Worm (Caenorhabditis elegans): ENCODE results near the gene ZK632.9.
A peak's percentile ranks its signal among the peaks of the same experiment; 100 is the strongest.

ZK632.9 gene

ce11 chrIII:9867352-9867751 is 42.1 kb upstream of the ZK632.9 start:
- TF ChIP-seq F10E7.11 (tag; optimal IDR thresholded peaks at IDR 0.05) (no peak), fkh-3 (tag; optimal IDR thresholded peaks at IDR 0.05) (no peak)

- TF ChIP-seq B0261.1 (tag; optimal IDR thresholded peaks at IDR 0.05) = no peak
- no peak for TF ChIP-seq B0035.1 (tag; optimal IDR thresholded peaks at IDR 0.05)
- TF ChIP-seq rec-8 (tag; optimal IDR thresholded peaks at IDR 0.05) = no peak
- no peak for TF ChIP-seq madf-10 (tag; optimal IDR thresholded peaks at IDR 0.05)
- no peak for TF ChIP-seq dox-1 (GFP tag; IDR thresholded peaks at IDR 0.05)
- TF ChIP-seq lsl-1 (GFP tag; optimal IDR thresholded peaks at IDR 0.05) = peak; percentile 83
These were observed 37.2 kb upstream of the ZK632.9 start for ce11 chrIII:9862469-9862868.

ce11 chrIII:9861470-9862342 is 36.5 kb upstream of the ZK632.9 start:
- TF ChIP-seq aptf-3 (GFP tag; IDR thresholded peaks at IDR 0.05) (0 out of 2 replicates have a peak, but pooled peaks have one; percentile 71), ztf-18 (tag; optimal IDR thresholded peaks at IDR 0.05) (peak; percentile 60), mcd-1 (GFP tag; IDR thresholded peaks at IDR 0.05) (peak; percentile 72), sea-2 (GFP tag; IDR thresholded peaks at IDR 0.05) (no peak), B0261.1 (tag; optimal IDR thresholded peaks at IDR 0.05) (peak; percentile 94), Y53G8AR.9 (GFP tag; conservative IDR thresholded peaks at IDR 0.05) (peak; percentile 78), hrde-1 (tag; optimal IDR thresholded peaks at IDR 0.05; ENCODE audit: borderline replicate concordance) (peak; percentile 14), Y53F4B.3 (GFP tag; IDR thresholded peaks at IDR 0.05) (0 out of 2 replicates have a peak, but pooled peaks have one; percentile 40), F39B2.1 (GFP tag; IDR thresholded peaks at IDR 0.05) (0 out of 2 replicates have a peak, but pooled peaks have one; percentile 29), lag-1 (GFP tag; IDR thresholded peaks at IDR 0.05) (no peak), nfya-2 (GFP tag; IDR thresholded peaks at IDR 0.05) (no peak), lsl-1 (GFP tag; optimal IDR thresholded peaks at IDR 0.05) (peak; percentile 54), ccch-3 (GFP tag; optimal IDR thresholded peaks at IDR 0.05) (peak; percentile 61), him-1 (tag; optimal IDR thresholded peaks at IDR 0.05) (peak; percentile 58), hmg-1.2 (GFP tag; IDR thresholded peaks at IDR 0.05) (peak; percentile 78), ZK185.1 (tag; optimal IDR thresholded peaks at IDR 0.05; ENCODE audit: poor library complexity, severe bottlenecking) (peak; percentile 74), B0035.1 (tag; optimal IDR thresholded peaks at IDR 0.05) (no peak), madf-10 (tag; optimal IDR thresholded peaks at IDR 0.05) (peak; percentile 56), lin-26 (GFP tag; IDR thresholded peaks at IDR 0.05) (peak; percentile 93), ceh-79 (tag; optimal IDR thresholded peaks at IDR 0.05) (no peak), mel-28 (tag; optimal IDR thresholded peaks at IDR 0.05; ENCODE audit: borderline replicate concordance) (peak; percentile 10), ceh-58 (GFP tag; IDR thresholded peaks at IDR 0.05) (no peak), ztf-6 (GFP tag; IDR thresholded peaks at IDR 0.05) (no peak), lsy-27 (tag; optimal IDR thresholded peaks at IDR 0.05; ENCODE audit: borderline replicate concordance, insufficient read depth) (no peak), F57A8.1 (GFP tag; optimal IDR thresholded peaks at IDR 0.05) (no peak), akir-1 (GFP tag; optimal IDR thresholded peaks at IDR 0.05) (no peak), nfya-1 (tag; optimal IDR thresholded peaks at IDR 0.05; ENCODE audit: borderline replicate concordance, insufficient read depth) (no peak), nhr-179 (tag; optimal IDR thresholded peaks at IDR 0.05) (no peak), let-526 (GFP tag; IDR thresholded peaks at IDR 0.05) (peak; percentile 68; the same call in 1 of the 2 replicates), F55B11.4 (tag; optimal IDR thresholded peaks at IDR 0.05; ENCODE audit: borderline replicate concordance, insufficient read depth) (no peak), F33H1.4 (GFP tag; IDR thresholded peaks at IDR 0.05) (peak; percentile 34; the same call in 1 of the 2 replicates), ztf-28 (GFP tag; IDR thresholded peaks at IDR 0.05) (no peak), hmg-20 (GFP tag; IDR thresholded peaks at IDR 0.05) (peak; percentile 78; the same call in 1 of the 2 replicates), lin-40 (tag; optimal IDR thresholded peaks at IDR 0.05) (peak; percentile 64), hlh-26 (GFP tag; conservative IDR thresholded peaks at IDR 0.05) (no peak), bed-1 (GFP tag; IDR thresholded peaks at IDR 0.05) (no peak), ztf-22 (GFP tag; optimal IDR thresholded peaks at IDR 0.05) (no peak)

All from whole organism, young adult.